Fruit fly (Drosophila melanogaster): ENCODE measurements around the gene hb.

The hb gene

dm6 chr3R:8712722-8713131, 15.1 kb upstream of the hb start, which contains the start of gene CG8112 (continued):
- TF ChIP-seq so (GFP tag; IDR thresholded peaks at IDR 0.05): no peak
- no peak for TF ChIP-seq B-H1 (GFP tag; IDR thresholded peaks at IDR 0.05)
- TF ChIP-seq CG12236 (GFP tag; optimal IDR thresholded peaks at IDR 0.05): no peak
- no peak for TF ChIP-seq Bteb2 (GFP tag; optimal IDR thresholded peaks at IDR 0.05)
- TF ChIP-seq Adf1 (GFP tag; IDR thresholded peaks at IDR 0.05): no peak
- no peak for TF ChIP-seq ro (GFP tag; IDR thresholded peaks at IDR 0.05)
- peak; percentile 54 for TF ChIP-seq Meics (GFP tag; optimal IDR thresholded peaks at IDR 0.05)
- TF ChIP-seq Ptx1 (GFP tag; IDR thresholded peaks at IDR 0.05): no peak
- no peak for TF ChIP-seq gsb-n (tag; optimal IDR thresholded peaks at IDR 0.05)
- no peak for TF ChIP-seq Lpt (GFP tag; optimal IDR thresholded peaks at IDR 0.05)
- no peak for TF ChIP-seq CG16815 (GFP tag; optimal IDR thresholded peaks at IDR 0.05)
- TF ChIP-seq pros (GFP tag; optimal IDR thresholded peaks at IDR 0.05): no peak
- no peak for TF ChIP-seq GATAe (GFP tag; conservative IDR thresholded peaks at IDR 0.05)
- no peak for TF ChIP-seq HLHmδ (GFP tag; optimal IDR thresholded peaks at IDR 0.05)
- TF ChIP-seq CG9797 (GFP tag; optimal IDR thresholded peaks at IDR 0.05): no peak
- no peak for TF ChIP-seq lmd (GFP tag; IDR thresholded peaks at IDR 0.05)
- no peak for TF ChIP-seq gcm2 (GFP tag; optimal IDR thresholded peaks at IDR 0.05)
- no peak for TF ChIP-seq shn (GFP tag; optimal IDR thresholded peaks at IDR 0.05)
- no peak for TF ChIP-seq Sox100B (GFP tag; optimal IDR thresholded peaks at IDR 0.05)
- TF ChIP-seq CG8089 (GFP tag; optimal IDR thresholded peaks at IDR 0.05): no peak
- no peak for TF ChIP-seq CG10959 (GFP tag; IDR thresholded peaks at IDR 0.05)
- TF ChIP-seq usp (GFP tag; optimal IDR thresholded peaks at IDR 0.05): no peak
- TF ChIP-seq CG17186 (GFP tag; optimal IDR thresholded peaks at IDR 0.05): no peak
- peak; percentile 47 for TF ChIP-seq CG13424 (tag; optimal IDR thresholded peaks at IDR 0.05)
- peak; percentile 51 for TF ChIP-seq grau (tag; optimal IDR thresholded peaks at IDR 0.05)
- TF ChIP-seq Bgb (GFP tag; IDR thresholded peaks at IDR 0.05; ENCODE audit: partially characterized antibody): no peak
- no peak for TF ChIP-seq danr (GFP tag; IDR thresholded peaks at IDR 0.05)
- TF ChIP-seq sna (GFP tag; IDR thresholded peaks at IDR 0.05; ENCODE audit: partially characterized antibody): no peak
- no peak for TF ChIP-seq CG34376 (GFP tag; optimal IDR thresholded peaks at IDR 0.05)
- no peak for TF ChIP-seq dysf (GFP tag; IDR thresholded peaks at IDR 0.05)
- TF ChIP-seq CG7786 (GFP tag; optimal IDR thresholded peaks at IDR 0.05): no peak
- no peak for TF ChIP-seq CG12299 (tag; optimal IDR thresholded peaks at IDR 0.05)
- TF ChIP-seq CG7357 (GFP tag; IDR thresholded peaks at IDR 0.05): no peak
- no peak for TF ChIP-seq br (optimal IDR thresholded peaks at IDR 0.05)
- TF ChIP-seq cad (GFP tag; optimal IDR thresholded peaks at IDR 0.05): no peak
- TF ChIP-seq Eip74EF (GFP tag; optimal IDR thresholded peaks at IDR 0.05): no peak
- no peak for TF ChIP-seq CG5180 (GFP tag; optimal IDR thresholded peaks at IDR 0.05)
- no peak for TF ChIP-seq Hr51 (GFP tag; optimal IDR thresholded peaks at IDR 0.05)
- TF ChIP-seq H2.0 (GFP tag; IDR thresholded peaks at IDR 0.05): no peak
- no peak for TF ChIP-seq CG11723 (GFP tag; optimal IDR thresholded peaks at IDR 0.05)
- TF ChIP-seq CG7928 (GFP tag; optimal IDR thresholded peaks at IDR 0.05): no peak
- no peak for TF ChIP-seq Atf-2 (GFP tag; optimal IDR thresholded peaks at IDR 0.05)
- no peak for TF ChIP-seq CG8281 (tag; optimal IDR thresholded peaks at IDR 0.05)
- TF ChIP-seq CG18011 (GFP tag; optimal IDR thresholded peaks at IDR 0.05): no peak
- no peak for TF ChIP-seq jigr1 (GFP tag; IDR thresholded peaks at IDR 0.05)
- peak; percentile 33 for TF ChIP-seq Sox102F (GFP tag; optimal IDR thresholded peaks at IDR 0.05)
- no peak for TF ChIP-seq pan (optimal IDR thresholded peaks at IDR 0.05)
- no peak for TF ChIP-seq pan (GFP tag; optimal IDR thresholded peaks at IDR 0.05 in 1 of 2, IDR thresholded peaks at IDR 0.05 in 1 of 2)
- TF ChIP-seq salm (tag; optimal IDR thresholded peaks at IDR 0.05): no peak
- no peak for TF ChIP-seq ato (GFP tag; IDR thresholded peaks at IDR 0.05; ENCODE audit: partially characterized antibody)
- TF ChIP-seq phol (tag; optimal IDR thresholded peaks at IDR 0.05): no peak
- no peak for TF ChIP-seq hb (GFP tag; IDR thresholded peaks at IDR 0.05; ENCODE audit: partially characterized antibody)

Data from whole organism, embryonic.